Fruit fly (Drosophila melanogaster): ENCODE data around the gene hep.

The hep gene

DNA sequence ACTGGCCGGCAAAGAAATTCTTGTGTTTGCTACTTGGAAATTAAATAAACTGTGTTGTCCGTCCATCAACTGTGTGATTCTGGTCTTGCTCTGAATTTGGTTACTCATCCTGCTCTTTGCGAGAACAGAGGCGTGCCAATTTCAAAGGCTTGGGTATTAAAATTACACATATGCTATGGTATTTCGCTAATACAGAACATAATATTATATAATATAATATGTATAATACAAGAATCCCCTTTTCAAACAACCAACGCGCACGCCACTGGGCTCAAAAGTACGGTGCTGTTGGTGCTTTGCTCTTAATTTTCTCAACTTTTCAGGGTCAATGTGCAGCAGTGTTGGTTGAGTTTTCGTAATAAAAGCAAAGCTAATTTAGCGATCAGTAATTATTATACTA lies 9.7 kb upstream of the hep start (continued):
- TF ChIP-seq CG31224 (GFP tag; IDR thresholded peaks at IDR 0.05) (peak; percentile 84), Dip2 (GFP tag; IDR thresholded peaks at IDR 0.05) (no peak), CG11093 (GFP tag; IDR thresholded peaks at IDR 0.05) (peak; percentile 72; the same call in 2 of the 3 replicates), Ets97D (GFP tag; optimal IDR thresholded peaks at IDR 0.05) (peak; percentile 5), stwl (tag; optimal IDR thresholded peaks at IDR 0.05) (no peak), ato (GFP tag; IDR thresholded peaks at IDR 0.05; ENCODE audit: partially characterized antibody) (no peak), CG14441 (GFP tag; IDR thresholded peaks at IDR 0.05) (peak; percentile 94), wdn (GFP tag; IDR thresholded peaks at IDR 0.05) (peak; percentile 77), ap (GFP tag; IDR thresholded peaks at IDR 0.05) (peak; percentile 85), psq (GFP tag; optimal IDR thresholded peaks at IDR 0.05) (peak; percentile 25), dysf (GFP tag; IDR thresholded peaks at IDR 0.05) (peak; percentile 93), jumu (GFP tag; optimal IDR thresholded peaks at IDR 0.05) (peak; percentile 1), CG6854 (GFP tag; optimal IDR thresholded peaks at IDR 0.05) (peak; percentile 63), Tbp (GFP tag; optimal IDR thresholded peaks at IDR 0.05) (no peak), CG10321 (GFP tag; IDR thresholded peaks at IDR 0.05) (peak; percentile 71), dati (GFP tag; IDR thresholded peaks at IDR 0.05) (peak; percentile 63), CG2889 (GFP tag; IDR thresholded peaks at IDR 0.05) (peak; percentile 80), CG12155 (GFP tag; optimal IDR thresholded peaks at IDR 0.05) (peak; percentile 67), Ets65A (GFP tag) (peak; percentile 68), Atf6 (GFP tag; IDR thresholded peaks at IDR 0.05) (peak; percentile 84), oc (tag; optimal IDR thresholded peaks at IDR 0.05) (peak; percentile 40), HLH54F (GFP tag; optimal IDR thresholded peaks at IDR 0.05) (peak; percentile 46), CG15696 (tag; optimal IDR thresholded peaks at IDR 0.05) (peak; percentile 30), Dp (GFP tag; optimal IDR thresholded peaks at IDR 0.05) (no peak), Mrtf (GFP tag; IDR thresholded peaks at IDR 0.05) (peak; percentile 91), CG31441 (GFP tag; IDR thresholded peaks at IDR 0.05) (peak; percentile 81), Usf (GFP tag; optimal IDR thresholded peaks at IDR 0.05) (peak; percentile 63), CG10147 (GFP tag; optimal IDR thresholded peaks at IDR 0.05) (peak; percentile 73), CG12219 (GFP tag; optimal IDR thresholded peaks at IDR 0.05) (peak; percentile 75), wor (GFP tag; IDR thresholded peaks at IDR 0.05) (peak; percentile 62), gcm2 (GFP tag; optimal IDR thresholded peaks at IDR 0.05) (no peak), lov (optimal IDR thresholded peaks at IDR 0.05) (no peak), lov (GFP tag; IDR thresholded peaks at IDR 0.05) (peak; percentile 64; the same call in 1 of the 3 replicates), Camta (GFP tag; optimal IDR thresholded peaks at IDR 0.05) (no peak), CG9817 (tag; optimal IDR thresholded peaks at IDR 0.05) (peak; percentile 92), Kr (GFP tag; optimal IDR thresholded peaks at IDR 0.05) (no peak), CG16813 (GFP tag; IDR thresholded peaks at IDR 0.05; ENCODE audit: partially characterized antibody) (no peak), CG6813 (GFP tag; optimal IDR thresholded peaks at IDR 0.05) (peak; percentile 80), lilli (GFP tag; optimal IDR thresholded peaks at IDR 0.05) (peak; percentile 69), CG11504 (tag; optimal IDR thresholded peaks at IDR 0.05) (peak; percentile 84), B-H2 (GFP tag; optimal IDR thresholded peaks at IDR 0.05) (peak; percentile 76), sr (GFP tag; IDR thresholded peaks at IDR 0.05) (no peak; the same call in 1 of the 3 replicates), CG1832 (GFP tag; optimal IDR thresholded peaks at IDR 0.05) (no peak), sc (optimal IDR thresholded peaks at IDR 0.05) (no peak), sc (GFP tag; optimal IDR thresholded peaks at IDR 0.05) (peak; percentile 21), emc (GFP tag; optimal IDR thresholded peaks at IDR 0.05) (no peak), CG2116 (GFP tag; optimal IDR thresholded peaks at IDR 0.05) (peak; percentile 13), CoRest (tag; optimal IDR thresholded peaks at IDR 0.05) (peak; percentile 87), Doc3 (GFP tag; IDR thresholded peaks at IDR 0.05; ENCODE audit: partially characterized antibody) (no peak), CG7357 (GFP tag; IDR thresholded peaks at IDR 0.05) (peak; percentile 83), Scr (GFP tag; IDR thresholded peaks at IDR 0.05; ENCODE audit: partially characterized antibody) (no peak), rib (GFP tag; IDR thresholded peaks at IDR 0.05) (peak; percentile 82), fru (optimal IDR thresholded peaks at IDR 0.05) (no peak)

Data from whole organism, embryonic.